Worm (Caenorhabditis elegans): ENCODE results near the gene fbxa-5.

The fbxa-5 gene

DNA sequence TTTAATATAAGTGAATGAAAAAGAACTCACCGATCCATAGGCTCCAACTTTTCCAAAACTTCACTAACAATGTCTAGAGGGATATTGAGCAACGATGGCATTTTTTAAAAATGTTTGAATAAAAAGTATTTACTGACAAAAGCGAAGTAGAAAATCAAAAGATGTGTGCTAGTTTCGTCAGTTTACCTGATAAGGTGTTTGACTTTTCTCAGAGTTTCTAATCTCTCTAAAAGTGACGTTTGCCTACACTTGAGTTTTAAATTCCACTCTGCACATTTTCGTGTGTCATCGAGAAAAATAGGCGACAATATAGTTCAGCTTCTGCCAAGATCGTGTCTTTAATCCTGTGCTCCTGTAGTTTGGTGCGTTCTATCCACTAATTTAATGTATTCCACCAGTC is 18.6 kb downstream of the fbxa-5 start, which contains the start of gene fbxa-15:
Gene fbxa-15, minus strand, starts transcription at position 101 of the 400 bp plus-strand sequence.
- no peak for TF ChIP-seq pes-1 (GFP tag; IDR thresholded peaks at IDR 0.05)
- no peak for TF ChIP-seq flt-1 (GFP tag; IDR thresholded peaks at IDR 0.05)
- no peak for TF ChIP-seq ama-1 (optimal IDR thresholded peaks at IDR 0.05)
- no peak for TF ChIP-seq aly-1 (tag; optimal IDR thresholded peaks at IDR 0.05)
- no peak for TF ChIP-seq B0310.2 (tag; optimal IDR thresholded peaks at IDR 0.05)
- no peak for TF ChIP-seq ceh-13 (GFP tag; optimal IDR thresholded peaks at IDR 0.05)
- no peak for TF ChIP-seq hnd-1 (tag; optimal IDR thresholded peaks at IDR 0.05)
- no peak for TF ChIP-seq ets-7 (tag; optimal IDR thresholded peaks at IDR 0.05)
- no peak for TF ChIP-seq sea-1 (GFP tag; conservative IDR thresholded peaks at IDR 0.05)
- TF ChIP-seq ceh-36 (tag; optimal IDR thresholded peaks at IDR 0.05): no peak
- no peak for TF ChIP-seq scrt-1 (GFP tag; IDR thresholded peaks at IDR 0.05)
- TF ChIP-seq F13C5.2 (tag; optimal IDR thresholded peaks at IDR 0.05): no peak
- no peak for TF ChIP-seq tbx-37 (GFP tag; conservative IDR thresholded peaks at IDR 0.05)
- TF ChIP-seq hmg-4 (GFP tag; optimal IDR thresholded peaks at IDR 0.05): no peak
- TF ChIP-seq hmbx-1 (tag; optimal IDR thresholded peaks at IDR 0.05): no peak

DNA sequence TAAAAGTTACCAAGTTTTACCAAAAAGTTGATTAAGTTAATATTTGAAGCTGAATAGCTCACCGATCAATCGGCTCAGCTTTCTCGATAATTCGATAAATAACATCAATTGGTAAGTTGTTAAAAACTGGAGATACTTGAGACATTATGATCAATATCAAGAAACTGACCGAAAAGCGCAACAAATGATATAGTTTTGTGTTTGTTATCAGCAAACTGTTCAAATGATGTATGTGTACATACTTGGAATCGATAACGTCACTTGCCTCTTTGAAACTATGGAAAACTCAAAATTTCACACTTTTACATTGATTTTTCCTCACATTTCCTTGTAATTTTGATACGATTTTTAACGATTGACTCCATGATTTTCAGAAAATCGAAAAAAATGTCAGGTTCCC is 25.1 kb downstream of the fbxa-5 start, which contains the start of the genes fbxa-80 and fbxa-19:
Gene fbxa-80, minus strand, starts transcription at position 173 of the 400 bp plus-strand sequence.
Gene fbxa-19, plus strand, starts transcription at position 364 of the 400 bp plus-strand sequence.
- TF ChIP-seq tra-4 (tag; optimal IDR thresholded peaks at IDR 0.05) (no peak), pes-1 (GFP tag; IDR thresholded peaks at IDR 0.05) (no peak), B0310.2 (tag; optimal IDR thresholded peaks at IDR 0.05) (no peak), ets-7 (tag; optimal IDR thresholded peaks at IDR 0.05) (no peak), hmbx-1 (tag; optimal IDR thresholded peaks at IDR 0.05) (no peak)

DNA sequence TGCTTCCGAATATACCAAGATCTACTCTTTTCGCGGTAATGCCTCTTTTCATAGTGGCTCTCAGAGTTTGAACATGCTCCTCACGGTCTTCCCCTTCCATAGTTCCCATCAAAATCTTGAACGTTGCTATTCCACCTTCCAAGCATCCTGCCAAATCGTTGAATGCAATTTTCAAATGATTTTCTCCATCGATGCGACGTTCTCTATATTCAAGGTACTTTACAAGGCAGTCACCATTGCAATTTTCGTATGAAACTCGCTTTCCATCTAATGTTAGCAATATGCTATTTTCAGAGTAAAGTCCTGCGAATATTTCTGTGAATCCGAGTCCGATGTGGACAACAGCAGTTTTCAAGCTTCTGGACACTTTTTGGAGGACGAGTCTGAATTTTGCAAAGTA is 25.9 kb downstream of the fbxa-5 start:
- TF ChIP-seq hnd-1 (tag; optimal IDR thresholded peaks at IDR 0.05): no peak
- TF ChIP-seq ceh-36 (tag; optimal IDR thresholded peaks at IDR 0.05): no peak
- no peak for TF ChIP-seq hmbx-1 (tag; optimal IDR thresholded peaks at IDR 0.05)
- no peak for TF ChIP-seq scrt-1 (GFP tag; IDR thresholded peaks at IDR 0.05)
- no peak for TF ChIP-seq tra-4 (tag; optimal IDR thresholded peaks at IDR 0.05)
- TF ChIP-seq pes-1 (GFP tag; IDR thresholded peaks at IDR 0.05): no peak
- no peak for TF ChIP-seq flt-1 (GFP tag; IDR thresholded peaks at IDR 0.05)
- TF ChIP-seq F13C5.2 (tag; optimal IDR thresholded peaks at IDR 0.05): no peak
- TF ChIP-seq ceh-13 (GFP tag; optimal IDR thresholded peaks at IDR 0.05): no peak
- no peak for TF ChIP-seq sea-1 (GFP tag; conservative IDR thresholded peaks at IDR 0.05)
- no peak for TF ChIP-seq B0310.2 (tag; optimal IDR thresholded peaks at IDR 0.05)
- TF ChIP-seq hmg-4 (GFP tag; optimal IDR thresholded peaks at IDR 0.05): no peak
- no peak for TF ChIP-seq ama-1 (optimal IDR thresholded peaks at IDR 0.05)
- no peak for TF ChIP-seq ets-7 (tag; optimal IDR thresholded peaks at IDR 0.05)
- no peak for TF ChIP-seq aly-1 (tag; optimal IDR thresholded peaks at IDR 0.05)
- TF ChIP-seq tbx-11 (GFP tag; IDR thresholded peaks at IDR 0.05): no peak
- no peak for TF ChIP-seq tbx-37 (GFP tag; conservative IDR thresholded peaks at IDR 0.05)

- TF ChIP-seq flt-1 (GFP tag; IDR thresholded peaks at IDR 0.05) (no peak), ceh-13 (GFP tag; optimal IDR thresholded peaks at IDR 0.05) (no peak), hmg-4 (GFP tag; optimal IDR thresholded peaks at IDR 0.05) (no peak), ama-1 (optimal IDR thresholded peaks at IDR 0.05) (no peak), hnd-1 (tag; optimal IDR thresholded peaks at IDR 0.05) (no peak), scrt-1 (GFP tag; IDR thresholded peaks at IDR 0.05) (no peak), B0310.2 (tag; optimal IDR thresholded peaks at IDR 0.05) (no peak), ets-7 (tag; optimal IDR thresholded peaks at IDR 0.05) (no peak), tbx-37 (GFP tag; conservative IDR thresholded peaks at IDR 0.05) (no peak), pes-1 (GFP tag; IDR thresholded peaks at IDR 0.05) (no peak), tra-4 (tag; optimal IDR thresholded peaks at IDR 0.05) (no peak), aly-1 (tag; optimal IDR thresholded peaks at IDR 0.05) (no peak), sea-1 (GFP tag; conservative IDR thresholded peaks at IDR 0.05) (no peak), hmbx-1 (tag; optimal IDR thresholded peaks at IDR 0.05) (no peak), ceh-36 (tag; optimal IDR thresholded peaks at IDR 0.05) (no peak)
Measured at ce11 chrIII:1311367-1311766, 28.8 kb downstream of the fbxa-5 start.

DNA sequence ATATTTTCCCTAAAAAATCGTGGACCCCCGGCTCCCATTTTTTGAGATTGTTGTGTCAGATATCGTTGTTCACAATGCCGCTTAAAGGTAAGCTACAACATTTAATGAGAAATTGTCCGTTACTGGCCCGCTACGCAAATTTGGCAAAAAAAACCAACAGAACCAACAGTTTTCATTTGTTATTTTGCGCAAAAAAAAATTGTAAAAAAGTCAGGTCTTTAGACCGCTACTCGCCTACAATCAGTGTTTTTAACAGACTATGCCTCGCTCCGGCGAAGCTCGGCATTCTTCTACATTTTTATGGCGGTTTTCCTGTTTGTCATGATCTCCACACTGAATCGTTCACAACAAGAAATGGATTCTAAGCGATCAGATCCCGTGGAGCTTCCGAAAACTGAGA is 31.3 kb downstream of the fbxa-5 start, which contains the start of gene Y82E9BL.12:
Gene Y82E9BL.12, plus strand, starts transcription at position 301 of the 400 bp plus-strand sequence.
- TF ChIP-seq pes-1 (GFP tag; IDR thresholded peaks at IDR 0.05): no peak
- no peak for TF ChIP-seq F13C5.2 (tag; optimal IDR thresholded peaks at IDR 0.05)
- no peak for TF ChIP-seq ceh-36 (tag; optimal IDR thresholded peaks at IDR 0.05)
- no peak for TF ChIP-seq tra-4 (tag; optimal IDR thresholded peaks at IDR 0.05)
- TF ChIP-seq tbx-37 (GFP tag; conservative IDR thresholded peaks at IDR 0.05): no peak
- TF ChIP-seq ets-7 (tag; optimal IDR thresholded peaks at IDR 0.05): no peak
- TF ChIP-seq B0310.2 (tag; optimal IDR thresholded peaks at IDR 0.05): no peak
- TF ChIP-seq hmg-4 (GFP tag; optimal IDR thresholded peaks at IDR 0.05): no peak
- TF ChIP-seq hmbx-1 (tag; optimal IDR thresholded peaks at IDR 0.05): no peak
- no peak for TF ChIP-seq hnd-1 (tag; optimal IDR thresholded peaks at IDR 0.05)
- no peak for TF ChIP-seq sea-1 (GFP tag; conservative IDR thresholded peaks at IDR 0.05)
- no peak for TF ChIP-seq flt-1 (GFP tag; IDR thresholded peaks at IDR 0.05)
- TF ChIP-seq tbx-11 (GFP tag; IDR thresholded peaks at IDR 0.05): no peak
- TF ChIP-seq ama-1 (optimal IDR thresholded peaks at IDR 0.05): no peak
- no peak for TF ChIP-seq ceh-13 (GFP tag; optimal IDR thresholded peaks at IDR 0.05)
- TF ChIP-seq scrt-1 (GFP tag; IDR thresholded peaks at IDR 0.05): no peak

DNA sequence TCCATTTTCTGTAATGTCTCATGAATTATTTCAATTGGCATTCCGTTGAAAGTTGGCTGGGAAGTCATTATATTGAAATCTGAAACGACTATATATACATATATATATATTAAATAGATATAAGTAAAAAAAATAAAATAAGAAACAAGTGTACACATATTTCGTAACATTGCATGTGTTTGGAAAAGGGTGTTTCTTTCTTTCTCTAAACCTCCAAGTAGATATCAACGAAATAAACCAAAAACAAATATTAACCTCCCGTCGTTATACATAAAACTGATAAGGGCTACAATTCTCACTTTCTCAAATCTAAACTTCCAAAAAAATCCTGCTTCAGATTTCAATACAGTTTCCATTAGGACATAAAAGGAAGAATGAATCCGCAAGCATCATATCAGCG is 31.9 kb downstream of the fbxa-5 start, which contains the start of gene fbxa-79:
Gene fbxa-79, minus strand, starts transcription at position 86 of the 400 bp plus-strand sequence.
- TF ChIP-seq F13C5.2 (tag; optimal IDR thresholded peaks at IDR 0.05) (no peak), aly-1 (tag; optimal IDR thresholded peaks at IDR 0.05) (no peak), scrt-1 (GFP tag; IDR thresholded peaks at IDR 0.05) (no peak), ets-7 (tag; optimal IDR thresholded peaks at IDR 0.05) (no peak), hmbx-1 (tag; optimal IDR thresholded peaks at IDR 0.05) (no peak), tra-4 (tag; optimal IDR thresholded peaks at IDR 0.05) (no peak)

ce11 chrIII:1307333-1307732 is 32.8 kb downstream of the fbxa-5 start:
- no peak for TF ChIP-seq ceh-13 (GFP tag; optimal IDR thresholded peaks at IDR 0.05)
- TF ChIP-seq scrt-1 (GFP tag; IDR thresholded peaks at IDR 0.05): no peak
- no peak for TF ChIP-seq tbx-11 (GFP tag; IDR thresholded peaks at IDR 0.05)
- TF ChIP-seq ceh-36 (tag; optimal IDR thresholded peaks at IDR 0.05): no peak
- TF ChIP-seq hnd-1 (tag; optimal IDR thresholded peaks at IDR 0.05): no peak
- TF ChIP-seq ama-1 (optimal IDR thresholded peaks at IDR 0.05): no peak
- no peak for TF ChIP-seq flt-1 (GFP tag; IDR thresholded peaks at IDR 0.05)

Data from whole organism, early embryonic.